Fruit fly (Drosophila melanogaster) whole organism, embryonic: Measurements from ENCODE around the gene Sk2.

Experiments
- ATbp ChIP-seq: fragments of 200-800 bp; sonication (Bioruptor generic); optimal IDR thresholded peaks from 2 replicates; lab custom pipeline; 2017; ENCODE audit warnings: missing biosample characterization, mild to moderate bottlenecking, missing genetic modification characterization, missing genetic modification reagents
- Aef1 ChIP-seq: fragments of 200-800 bp; sonication (Bioruptor generic); IDR thresholded peaks from 3 replicates; pipeline ENCODE4 v1.3.6; 2022; ENCODE audit warnings: missing biosample characterization, missing genetic modification characterization
- BtbVII ChIP-seq: fragments of 200-800 bp; sonication (Bioruptor generic); optimal IDR thresholded peaks from 3 replicates; lab custom pipeline; 2017; ENCODE audit warnings: missing biosample characterization, mild to moderate bottlenecking, missing genetic modification characterization
- CG10267 ChIP-seq: fragments of 200-800 bp; sonication (Bioruptor generic); optimal IDR thresholded peaks from 2 replicates; lab custom pipeline; 2018; ENCODE audit warnings: missing biosample characterization, mild to moderate bottlenecking, missing genetic modification characterization, moderate library complexity
- CG10959 ChIP-seq: fragments of 200-800 bp; sonication (Bioruptor generic); IDR thresholded peaks from 2 replicates; pipeline ENCODE4 v1.3.6; 2022; ENCODE audit warnings: missing biosample characterization, missing genetic modification characterization
- CG11695 ChIP-seq: fragments of 200-800 bp; sonication (Bioruptor generic); IDR thresholded peaks from 3 replicates; pipeline ENCODE4 v1.3.6; 2022; ENCODE audit warnings: missing biosample characterization, missing genetic modification characterization
- CG11696 ChIP-seq: fragments of 200-800 bp; sonication (Bioruptor generic); IDR thresholded peaks from 2 replicates; pipeline ENCODE4 v1.3.6; 2022; ENCODE audit warnings: missing biosample characterization, missing genetic modification characterization
- CG12769 ChIP-seq: fragments of 200-800 bp; sonication (Bioruptor generic); optimal IDR thresholded peaks from 2 replicates; lab custom pipeline; 2019; ENCODE audit warnings: missing biosample characterization, mild to moderate bottlenecking, missing genetic modification characterization, moderate library complexity
- CG14667 ChIP-seq: fragments of 200-800 bp; sonication (Bioruptor generic); IDR thresholded peaks from 2 replicates; pipeline ENCODE4 v1.3.6; 2022; ENCODE audit warnings: missing biosample characterization, missing genetic modification characterization
- CG14860 ChIP-seq: fragments of 200-800 bp; sonication (Bioruptor generic); IDR thresholded peaks from 3 replicates; pipeline ENCODE4 v1.3.6; 2022; ENCODE audit warnings: missing biosample characterization, missing genetic modification characterization; ENCODE audit not compliant: partially characterized antibody
- CG15269 ChIP-seq: fragments of 200-800 bp; sonication (Bioruptor generic); optimal IDR thresholded peaks from 2 replicates; lab custom pipeline; 2018; ENCODE audit warnings: missing biosample characterization, mild to moderate bottlenecking, missing genetic modification characterization, moderate library complexity
- CG17385 ChIP-seq: fragments of 200-800 bp; sonication (Bioruptor generic); optimal IDR thresholded peaks from 3 replicates; lab custom pipeline; 2018; ENCODE audit warnings: missing biosample characterization, mild to moderate bottlenecking, missing genetic modification characterization
- CG32532 ChIP-seq: fragments of 200-800 bp; sonication (Bioruptor generic); IDR thresholded peaks from 2 replicates; pipeline ENCODE4 v1.3.6; 2022; ENCODE audit warnings: missing biosample characterization, missing genetic modification characterization
- CG32772 ChIP-seq: fragments of 200-800 bp; sonication (Bioruptor generic); IDR thresholded peaks from 2 replicates; pipeline ENCODE4 v1.3.6; 2022; ENCODE audit warnings: missing biosample characterization, missing genetic modification characterization
- CG33557 ChIP-seq: fragments of 200-800 bp; sonication (Bioruptor generic); optimal IDR thresholded peaks from 2 replicates; lab custom pipeline; 2019; ENCODE audit warnings: missing biosample characterization, mild to moderate bottlenecking, missing genetic modification characterization, moderate library complexity
- CG34224 ChIP-seq: fragments of 200-800 bp; sonication (Bioruptor generic); IDR thresholded peaks from 3 replicates; pipeline ENCODE4 v1.3.6; 2022; ENCODE audit warnings: missing biosample characterization, missing genetic modification characterization; ENCODE audit not compliant: partially characterized antibody
- CG6854 ChIP-seq: fragments of 200-800 bp; sonication (Bioruptor generic); optimal IDR thresholded peaks from 3 replicates; lab custom pipeline; 2017; ENCODE audit warnings: missing biosample characterization, mild to moderate bottlenecking, missing genetic modification characterization
- CG7987 ChIP-seq: fragments of 200-800 bp; sonication (Bioruptor generic); optimal IDR thresholded peaks from 2 replicates; lab custom pipeline; 2018; ENCODE audit warnings: missing biosample characterization, mild to moderate bottlenecking, missing genetic modification characterization, moderate library complexity
- CG8765 ChIP-seq: fragments of 200-800 bp; sonication (Bioruptor generic); IDR thresholded peaks from 2 replicates; pipeline ENCODE4 v1.3.6; 2022; ENCODE audit warnings: missing biosample characterization, missing genetic modification characterization
- CG8924 ChIP-seq: fragments of 200-800 bp; optimal IDR thresholded peaks from 3 replicates; lab custom pipeline; 2019; ENCODE audit warnings: missing biosample characterization, mild to moderate bottlenecking, missing genetic modification characterization, moderate library complexity
- CTCF ChIP-seq: fragments of 200-800 bp; sonication (Bioruptor generic); optimal IDR thresholded peaks from 2 replicates; lab custom pipeline; 2017; ENCODE audit warnings: missing biosample characterization, mild to moderate bottlenecking, missing genetic modification characterization, moderate library complexity
- CoRest ChIP-seq: fragments of 200-800 bp; sonication (Bioruptor generic); optimal IDR thresholded peaks from 3 replicates; lab custom pipeline; 2018; ENCODE audit warnings: missing biosample characterization, mild to moderate bottlenecking, missing genetic modification characterization, moderate library complexity
- Dad ChIP-seq: fragments of 200-800 bp; sonication (Bioruptor generic); optimal IDR thresholded peaks from 3 replicates; lab custom pipeline; 2016; ENCODE audit warnings: missing biosample characterization, missing genetic modification characterization
- Dip3 ChIP-seq: fragments of 200-800 bp; sonication (Bioruptor generic); optimal IDR thresholded peaks from 3 replicates; lab custom pipeline; 2016; ENCODE audit warnings: missing biosample characterization, missing genetic modification characterization
- E2f1 ChIP-seq: fragments of 200-800 bp; sonication (Bioruptor generic); IDR thresholded peaks from 2 replicates; pipeline ENCODE4 v1.3.6; 2022; ENCODE audit warnings: missing biosample characterization, missing genetic modification characterization
- HLH54F ChIP-seq: fragments of 200-800 bp; sonication (Bioruptor generic); optimal IDR thresholded peaks from 3 replicates; lab custom pipeline; 2016; ENCODE audit warnings: missing biosample characterization, missing genetic modification characterization
- Kr ChIP-seq: fragments of 200-800 bp; sonication (Bioruptor generic); optimal IDR thresholded peaks from 2 replicates; lab custom pipeline; 2017; ENCODE audit warnings: missing biosample characterization, mild to moderate bottlenecking, missing genetic modification characterization
- Lhr ChIP-seq: fragments of 200-800 bp; sonication (Bioruptor generic); optimal IDR thresholded peaks from 3 replicates; lab custom pipeline; 2017; ENCODE audit warnings: mild to moderate bottlenecking, missing biosample characterization, missing genetic modification reagents, missing genetic modification characterization
- MTF-1 ChIP-seq: fragments of 200-800 bp; sonication (Bioruptor generic); optimal IDR thresholded peaks from 2 replicates; lab custom pipeline; 2018; ENCODE audit warnings: missing biosample characterization, mild to moderate bottlenecking, missing genetic modification characterization, borderline replicate concordance
- Mes4 ChIP-seq: fragments of 200-800 bp; sonication (Bioruptor generic); optimal IDR thresholded peaks from 2 replicates; lab custom pipeline; 2016; ENCODE audit warnings: missing biosample characterization, missing genetic modification characterization
- Optix ChIP-seq: fragments of 200-800 bp; sonication (Bioruptor generic); IDR thresholded peaks from 3 replicates; pipeline ENCODE4 v1.3.6; 2022; ENCODE audit warnings: missing biosample characterization, missing genetic modification characterization
- Xbp1 ChIP-seq: fragments of 200-800 bp; sonication (Bioruptor generic); optimal IDR thresholded peaks from 3 replicates; lab custom pipeline; 2016; ENCODE audit warnings: missing biosample characterization, mild to moderate bottlenecking, missing genetic modification characterization
- amos ChIP-seq: fragments of 200-800 bp; sonication (Bioruptor generic); IDR thresholded peaks from 2 replicates; pipeline ENCODE4 v1.3.6; 2022; ENCODE audit warnings: missing biosample characterization, missing genetic modification characterization; ENCODE audit not compliant: partially characterized antibody
- bigmax ChIP-seq: fragments of 200-800 bp; sonication (Bioruptor generic); optimal IDR thresholded peaks from 2 replicates; lab custom pipeline; 2018; ENCODE audit warnings: missing biosample characterization, mild to moderate bottlenecking, missing genetic modification characterization
- crp ChIP-seq, 2 experiments: fragments of 200-800 bp; sonication (Bioruptor generic); optimal IDR thresholded peaks; 2 replicates in 1 of 2; 3 replicates in 1 of 2; lab custom pipeline; 2017; ENCODE audit warnings: missing biosample characterization in 2 of 2, missing genetic modification characterization in 2 of 2, mild to moderate bottlenecking in 1 of 2, moderate library complexity in 1 of 2
- disco-r ChIP-seq: fragments of 200-800 bp; sonication (Bioruptor generic); optimal IDR thresholded peaks from 2 replicates; lab custom pipeline; 2016; ENCODE audit warnings: missing biosample characterization, missing genetic modification characterization
- dmrt11E ChIP-seq: fragments of 200-800 bp; sonication (Bioruptor generic); optimal IDR thresholded peaks from 3 replicates; lab custom pipeline; 2018; ENCODE audit warnings: missing biosample characterization, mild to moderate bottlenecking, missing genetic modification characterization, moderate library complexity
- gce ChIP-seq: fragments of 200-800 bp; sonication (Bioruptor generic); IDR thresholded peaks from 3 replicates; pipeline ENCODE4 v1.3.6; 2022; ENCODE audit warnings: missing biosample characterization, missing genetic modification characterization
- gcm2 ChIP-seq: fragments of 200-800 bp; sonication (Bioruptor generic); optimal IDR thresholded peaks from 2 replicates; lab custom pipeline; 2016; ENCODE audit warnings: missing biosample characterization, missing genetic modification characterization
- ind ChIP-seq: fragments of 200-800 bp; sonication (Bioruptor generic); optimal IDR thresholded peaks from 3 replicates; lab custom pipeline; 2016; ENCODE audit warnings: missing biosample characterization, missing genetic modification characterization
- lola ChIP-seq, 3 experiments: fragments of >200 bp in 2 of 3; fragments of 200-800 bp in 1 of 3; sonication (Bioruptor generic) in 1 of 3; optimal IDR thresholded peaks; 2 replicates each; lab custom pipeline; 2017 to 2019; ENCODE audit warnings: missing biosample characterization in 3 of 3, missing genetic modification characterization in 3 of 3, mild to moderate bottlenecking in 1 of 3, moderate library complexity in 1 of 3
- lov ChIP-seq, 2 experiments: fragments of 200-800 bp in 1 of 2; fragments of >200 bp in 1 of 2; sonication (Bioruptor generic) in 1 of 2; IDR thresholded peaks in 1 of 2; optimal IDR thresholded peaks in 1 of 2; 2 replicates in 1 of 2; 3 replicates in 1 of 2; pipeline versions ENCODE4 v1.3.6 to Lab custom; 2017 to 2022; ENCODE audit warnings: missing biosample characterization in 1 of 2, missing genetic modification characterization in 1 of 2
- mam ChIP-seq: fragments of 200-800 bp; sonication (Bioruptor generic); optimal IDR thresholded peaks from 3 replicates; lab custom pipeline; 2016; ENCODE audit warnings: missing biosample characterization, missing genetic modification characterization
- nom ChIP-seq: fragments of 200-800 bp; sonication (Bioruptor generic); optimal IDR thresholded peaks from 2 replicates; lab custom pipeline; 2017; ENCODE audit warnings: missing biosample characterization, missing genetic modification characterization, mild to moderate bottlenecking, moderate library complexity, missing genetic modification reagents
- pb ChIP-seq: fragments of 200-800 bp; sonication (Bioruptor generic); optimal IDR thresholded peaks from 3 replicates; lab custom pipeline; 2016; ENCODE audit warnings: missing biosample characterization, missing genetic modification characterization
- psq ChIP-seq: fragments of 200-800 bp; sonication (Bioruptor generic); optimal IDR thresholded peaks from 2 replicates; lab custom pipeline; 2017; ENCODE audit warnings: missing biosample characterization, missing genetic modification characterization
- slp2 ChIP-seq: fragments of 200-800 bp; sonication (Bioruptor generic); optimal IDR thresholded peaks from 2 replicates; lab custom pipeline; 2016; ENCODE audit warnings: missing biosample characterization, missing genetic modification characterization
- zen ChIP-seq: fragments of 200-800 bp; sonication (Bioruptor generic); optimal IDR thresholded peaks from 3 replicates; lab custom pipeline; 2018; ENCODE audit warnings: missing biosample characterization, mild to moderate bottlenecking, missing genetic modification characterization, moderate library complexity

Gene Sk2

DNA sequence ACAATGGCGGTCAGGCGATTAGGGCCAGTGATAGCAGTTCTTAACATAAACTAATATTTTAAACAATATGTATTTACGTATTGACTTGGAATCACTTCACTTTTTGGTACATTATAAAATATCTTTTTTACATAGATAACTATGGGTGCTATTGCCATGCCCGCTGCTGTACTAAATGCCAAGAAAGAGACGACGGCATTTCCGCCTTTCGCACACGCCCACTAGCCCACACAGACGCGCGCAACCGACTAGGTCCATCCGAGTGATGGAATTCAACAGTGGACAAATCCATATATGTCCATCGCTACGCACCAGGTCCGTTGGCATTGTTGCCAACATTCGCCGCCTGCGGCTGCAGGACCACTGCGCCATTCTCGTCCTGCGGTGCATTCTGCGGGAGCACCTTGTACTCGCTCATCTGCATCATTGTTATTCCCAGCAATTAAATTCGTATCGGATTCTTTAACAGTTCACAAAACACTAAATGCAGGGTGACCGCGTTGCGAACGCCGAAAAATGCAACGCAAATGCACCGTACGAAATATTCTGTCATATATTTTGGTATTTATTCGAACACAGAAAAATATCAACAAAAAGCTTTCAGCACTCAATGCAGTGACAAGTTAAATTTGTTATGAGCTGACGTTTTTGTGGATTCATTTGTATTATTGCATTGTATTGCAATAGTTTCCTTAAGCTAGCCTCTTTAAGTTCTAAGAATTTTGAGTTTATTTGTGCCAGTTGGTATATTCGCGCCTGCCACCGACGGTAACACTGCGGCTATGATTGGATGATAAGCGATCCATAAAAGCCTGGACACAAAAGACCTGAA, at the start of gene Sk2, which contains the start of gene scramb2 (continued):
- TF ChIP-seq ind (GFP tag; lab: Kevin White, UChicago): peak; percentile 94
- TF ChIP-seq CG8765: peak; percentile 85
- peak; percentile 83 for TF ChIP-seq CG7987 (GFP tag; lab: Kevin White, UChicago)
- TF ChIP-seq MTF-1 (GFP tag; lab: Kevin White, UChicago): peak; percentile 93
- peak; percentile 97 for TF ChIP-seq CG15269
- peak; percentile 92 for TF ChIP-seq Aef1 (GFP tag; lab: Robert Waterston, UW)
- peak; percentile 80 for TF ChIP-seq Lhr (GFP tag; lab: Kevin White, UChicago)
- no peak for TF ChIP-seq amos (GFP tag; lab: Robert Waterston, UW)
- TF ChIP-seq lola (GFP tag; optimal IDR thresholded peaks at IDR 0.05; lab: Kevin White, UChicago): peak in 1 of 3 experiments; percentile 87
- peak; percentile 67 for TF ChIP-seq disco-r (GFP tag; lab: Kevin White, UChicago)
- TF ChIP-seq CG17385 (GFP tag; lab: Kevin White, UChicago): peak; percentile 93
- TF ChIP-seq gcm2 (GFP tag; lab: Kevin White, UChicago): peak; percentile 85
- TF ChIP-seq CG6854 (GFP tag; lab: Kevin White, UChicago): peak; percentile 98
- TF ChIP-seq Kr (GFP tag; lab: Kevin White, UChicago): no peak
- peak; percentile 85 for TF ChIP-seq HLH54F (GFP tag; lab: Kevin White, UChicago)
- peak; percentile 85 for TF ChIP-seq CG10267 (tag; lab: Kevin White, UChicago)
- peak; percentile 94 for TF ChIP-seq BtbVII (GFP tag; lab: Kevin White, UChicago)
- peak; percentile 95 for TF ChIP-seq ATbp (GFP tag; lab: Kevin White, UChicago)
- TF ChIP-seq slp2 (GFP tag; lab: Kevin White, UChicago): peak; percentile 87
- TF ChIP-seq CG14667 (GFP tag; lab: Robert Waterston, UW): peak; percentile 88
- peak; percentile 79 for TF ChIP-seq Mes4 (GFP tag; lab: Kevin White, UChicago)
- TF ChIP-seq CG10959: peak; percentile 89
- peak; percentile 96 for TF ChIP-seq CG12769 (tag; lab: Kevin White, UChicago)
- peak; percentile 94 for TF ChIP-seq Optix (GFP tag; lab: Robert Waterston, UW)
- peak; percentile 86 for TF ChIP-seq zen (tag; lab: Kevin White, UChicago)
- peak; percentile 94 for TF ChIP-seq CG8924 (tag; lab: Kevin White, UChicago)
- peak; percentile 94 for TF ChIP-seq CoRest (tag; lab: Kevin White, UChicago)
- TF ChIP-seq CG33557: peak; percentile 80
- TF ChIP-seq crp (GFP tag; optimal IDR thresholded peaks at IDR 0.05; lab: Kevin White, UChicago): peak in 1 of 2 experiments; percentile 59
- TF ChIP-seq Xbp1 (GFP tag; lab: Kevin White, UChicago): peak; percentile 95
- peak; percentile 68 for TF ChIP-seq CTCF
- TF ChIP-seq CG11696 (GFP tag; lab: Robert Waterston, UW): peak; percentile 100
- TF ChIP-seq pb: peak; percentile 73
- TF ChIP-seq mam (GFP tag; lab: Kevin White, UChicago): peak; percentile 90
- TF ChIP-seq psq: peak; percentile 78
- peak; percentile 92 for TF ChIP-seq E2f1 (GFP tag; lab: Robert Waterston, UW)
- no peak for TF ChIP-seq CG34224 (GFP tag; lab: Robert Waterston, UW)
- TF ChIP-seq gce (GFP tag; lab: Robert Waterston, UW): peak; percentile 92
- peak; percentile 96 for TF ChIP-seq CG32532
- TF ChIP-seq nom (GFP tag; lab: Kevin White, UChicago): peak; percentile 96
- no peak for TF ChIP-seq lov (optimal IDR thresholded peaks at IDR 0.05; lab: Kevin White, UChicago)
- peak; percentile 90 for TF ChIP-seq lov (GFP tag; IDR thresholded peaks at IDR 0.05; lab: Robert Waterston, UW)
- TF ChIP-seq bigmax (GFP tag; lab: Kevin White, UChicago): peak; percentile 41
- peak; percentile 97 for TF ChIP-seq CG11695 (GFP tag; lab: Robert Waterston, UW)
- TF ChIP-seq CG14860 (GFP tag; lab: Robert Waterston, UW): no peak
- peak; percentile 82 for TF ChIP-seq Dip3 (GFP tag; lab: Kevin White, UChicago)
- TF ChIP-seq CG32772: peak; percentile 89
- TF ChIP-seq dmrt11E: peak; percentile 91
- peak; percentile 81 for TF ChIP-seq Dad (GFP tag; lab: Kevin White, UChicago)
